Worm (Caenorhabditis elegans) whole organism, early embryonic: ENCODE results near the gene skr-7.

Source experiments
- B0310.2 ChIP-seq: sonication (generic microtip); optimal IDR thresholded peaks from 2 replicates; lab custom pipeline; 2016; ENCODE audit warnings: mild to moderate bottlenecking, missing genetic modification characterization, missing compliant biosample characterization
- F13C5.2 ChIP-seq: sonication (generic microtip); optimal IDR thresholded peaks from 2 replicates; lab custom pipeline; 2017; ENCODE audit warnings: mild to moderate bottlenecking, missing genetic modification characterization, inconsistent platforms, missing compliant biosample characterization
- aly-1 ChIP-seq: sonication (generic microtip); optimal IDR thresholded peaks from 2 replicates; lab custom pipeline; 2016; ENCODE audit warnings: missing genetic modification characterization, missing compliant biosample characterization
- ama-1 ChIP-seq: fragments of 150-350 bp; optimal IDR thresholded peaks from 2 replicates; lab custom pipeline; 2014
- ceh-13 ChIP-seq: fragments of 200-800 bp; sonication (Bioruptor generic); optimal IDR thresholded peaks from 2 replicates; lab custom pipeline; 2018; ENCODE audit warnings: mild to moderate bottlenecking, missing genetic modification characterization, missing compliant biosample characterization
- ceh-36 ChIP-seq: sonication (generic microtip); optimal IDR thresholded peaks from 2 replicates; lab custom pipeline; 2016; ENCODE audit warnings: missing genetic modification characterization, inconsistent platforms, missing compliant biosample characterization
- ets-7 ChIP-seq: sonication (generic microtip); optimal IDR thresholded peaks from 2 replicates; lab custom pipeline; 2016; ENCODE audit warnings: missing genotype, missing genetic modification characterization, missing compliant biosample characterization
- flt-1 ChIP-seq: fragments of 200-800 bp; sonication (Bioruptor generic); IDR thresholded peaks from 2 replicates; pipeline ENCODE4 v1.3.6; 2022; ENCODE audit warnings: missing genetic modification characterization, missing compliant biosample characterization
- hmbx-1 ChIP-seq: sonication (generic microtip); optimal IDR thresholded peaks from 2 replicates; lab custom pipeline; 2016; ENCODE audit warnings: mild to moderate bottlenecking, missing genetic modification characterization, missing compliant biosample characterization
- hmg-4 ChIP-seq: fragments of 200-800 bp; sonication (Bioruptor generic); optimal IDR thresholded peaks from 2 replicates; lab custom pipeline; 2018; ENCODE audit warnings: mild to moderate bottlenecking, missing genetic modification characterization, missing compliant biosample characterization
- hnd-1 ChIP-seq: sonication (generic microtip); optimal IDR thresholded peaks from 2 replicates; lab custom pipeline; 2016; ENCODE audit warnings: missing genetic modification characterization, missing compliant biosample characterization
- pes-1 ChIP-seq: fragments of 200-800 bp; sonication (Bioruptor generic); IDR thresholded peaks from 2 replicates; pipeline ENCODE4 v1.3.6; 2022; ENCODE audit warnings: missing genetic modification reagents, missing genetic modification characterization, missing compliant biosample characterization
- scrt-1 ChIP-seq: fragments of 200-800 bp; sonication (Bioruptor generic); IDR thresholded peaks from 2 replicates; pipeline ENCODE4 v1.3.6; 2022; ENCODE audit warnings: missing genetic modification characterization, missing compliant biosample characterization
- sea-1 ChIP-seq: fragments of 200-800 bp; sonication (Bioruptor generic); conservative IDR thresholded peaks from 2 replicates; pipeline ENCODE4 v1.3.6; 2022; ENCODE audit warnings: missing genetic modification characterization, missing compliant biosample characterization
- tbx-11 ChIP-seq: fragments of 200-800 bp; sonication (Bioruptor generic); IDR thresholded peaks from 2 replicates; pipeline ENCODE4 v1.3.6; 2022; ENCODE audit warnings: missing genetic modification characterization, missing compliant biosample characterization
- tbx-37 ChIP-seq: fragments of 200-800 bp; sonication (Bioruptor generic); conservative IDR thresholded peaks from 2 replicates; pipeline ENCODE4 v1.3.6; 2022; ENCODE audit warnings: missing genetic modification reagents, missing genetic modification characterization, missing compliant biosample characterization
- tra-4 ChIP-seq: sonication (generic microtip); optimal IDR thresholded peaks from 2 replicates; lab custom pipeline; 2017; ENCODE audit warnings: missing genetic modification characterization, missing compliant biosample characterization

skr-7 gene

ce11 chrV:4421475-4421874 is 752 bp upstream of the skr-7 start, which contains the start of gene skr-14:
skr-14 (minus strand) TSS chrV:4421575.
- TF ChIP-seq ets-7 (tag; lab: Kevin White, UChicago) (no peak), pes-1 (GFP tag; lab: Robert Waterston, UW) (no peak), sea-1 (no peak), aly-1 (no peak), hmg-4 (GFP tag; lab: Kevin White, UChicago) (no peak), tra-4 (tag; lab: Kevin White, UChicago) (no peak), flt-1 (no peak), scrt-1 (GFP tag; lab: Robert Waterston, UW) (no peak), ama-1 (lab: Kevin White, UChicago) (no peak), ceh-36 (no peak), hmbx-1 (tag; lab: Kevin White, UChicago) (no peak), B0310.2 (tag; lab: Kevin White, UChicago) (no peak)

- TF ChIP-seq ceh-13 (no peak), hmbx-1 (tag; lab: Kevin White, UChicago) (no peak), F13C5.2 (tag; lab: Kevin White, UChicago) (no peak), ets-7 (tag; lab: Kevin White, UChicago) (no peak), aly-1 (no peak), sea-1 (no peak), ceh-36 (no peak), scrt-1 (GFP tag; lab: Robert Waterston, UW) (no peak), flt-1 (no peak), tbx-37 (GFP tag; lab: Robert Waterston, UW) (no peak), tra-4 (tag; lab: Kevin White, UChicago) (no peak), pes-1 (GFP tag; lab: Robert Waterston, UW) (no peak), ama-1 (lab: Kevin White, UChicago) (no peak), hnd-1 (tag; lab: Kevin White, UChicago) (no peak), hmg-4 (GFP tag; lab: Kevin White, UChicago) (no peak), B0310.2 (tag; lab: Kevin White, UChicago) (no peak)
Measured at ce11 chrV:4423087-4423486, 860 bp downstream of the skr-7 start.

- TF ChIP-seq tra-4 (tag; lab: Kevin White, UChicago), result no peak
- no peak for TF ChIP-seq hmbx-1 (tag; lab: Kevin White, UChicago)
- no peak for TF ChIP-seq F13C5.2 (tag; lab: Kevin White, UChicago)
- TF ChIP-seq tbx-37 (GFP tag; lab: Robert Waterston, UW), result no peak
- no peak for TF ChIP-seq ets-7 (tag; lab: Kevin White, UChicago)
- no peak for TF ChIP-seq flt-1
- no peak for TF ChIP-seq tbx-11 (GFP tag; lab: Robert Waterston, UW)
- no peak for TF ChIP-seq ceh-13
- no peak for TF ChIP-seq hmg-4 (GFP tag; lab: Kevin White, UChicago)
- TF ChIP-seq sea-1, result no peak
- TF ChIP-seq scrt-1 (GFP tag; lab: Robert Waterston, UW), result no peak
- TF ChIP-seq ama-1 (lab: Kevin White, UChicago), result no peak
- no peak for TF ChIP-seq aly-1
- no peak for TF ChIP-seq B0310.2 (tag; lab: Kevin White, UChicago)
- no peak for TF ChIP-seq hnd-1 (tag; lab: Kevin White, UChicago)
- TF ChIP-seq ceh-36, result no peak
- TF ChIP-seq pes-1 (GFP tag; lab: Robert Waterston, UW), result no peak
Measured at ce11 chrV:4423860-4424401, 1.7 kb downstream of the skr-7 start, which contains the start of the genes Y47D7A.9 and Y47D7A.19. Y47D7A.9 (minus strand) TSS chrV:4423960. Y47D7A.19 (plus strand) TSS chrV:4424351.

ce11 chrV:4428202-4428601 is 6.0 kb downstream of the skr-7 start, which contains the start of gene Y47D7A.11:
Y47D7A.11 (minus strand) TSS chrV:4428302.
- TF ChIP-seq sea-1, result no peak
- TF ChIP-seq hmg-4 (GFP tag; lab: Kevin White, UChicago), result no peak
- no peak for TF ChIP-seq pes-1 (GFP tag; lab: Robert Waterston, UW)
- TF ChIP-seq ama-1 (lab: Kevin White, UChicago), result no peak
- no peak for TF ChIP-seq tbx-37 (GFP tag; lab: Robert Waterston, UW)
- TF ChIP-seq flt-1, result no peak

- TF ChIP-seq tbx-11 (GFP tag; lab: Robert Waterston, UW) (no peak), sea-1 (no peak), hmbx-1 (tag; lab: Kevin White, UChicago) (no peak), ama-1 (lab: Kevin White, UChicago) (no peak), ceh-13 (no peak), B0310.2 (tag; lab: Kevin White, UChicago) (no peak)
Measured at ce11 chrV:4429576-4429975, 7.3 kb downstream of the skr-7 start, which contains the start of gene Y47D7A.12. Y47D7A.12 (minus strand) TSS chrV:4429676.

- TF ChIP-seq B0310.2 (tag; lab: Kevin White, UChicago) (no peak), ceh-13 (no peak), tra-4 (tag; lab: Kevin White, UChicago) (no peak)
Measured at ce11 chrV:4432783-4433237, 10.6 kb downstream of the skr-7 start, which contains the start of gene Y47D7A.15. Y47D7A.15 (minus strand) TSS chrV:4433187.

ce11 chrV:4435411-4435981 is 13.3 kb downstream of the skr-7 start, which contains the start of gene Y47D7A.13:
Y47D7A.13 (minus strand) TSS chrV:4435927.
- TF ChIP-seq flt-1 (no peak), ceh-36 (no peak), scrt-1 (GFP tag; lab: Robert Waterston, UW) (no peak)

- TF ChIP-seq ets-7 (tag; lab: Kevin White, UChicago) (no peak), aly-1 (no peak), hnd-1 (tag; lab: Kevin White, UChicago) (no peak), tbx-37 (GFP tag; lab: Robert Waterston, UW) (no peak), hmg-4 (GFP tag; lab: Kevin White, UChicago) (no peak), tbx-11 (GFP tag; lab: Robert Waterston, UW) (no peak)
Measured at ce11 chrV:4437215-4437614, 15.0 kb downstream of the skr-7 start.
